Worm (Caenorhabditis elegans): Measurements from ENCODE around the gene B0035.18.

B0035.18 gene

DNA sequence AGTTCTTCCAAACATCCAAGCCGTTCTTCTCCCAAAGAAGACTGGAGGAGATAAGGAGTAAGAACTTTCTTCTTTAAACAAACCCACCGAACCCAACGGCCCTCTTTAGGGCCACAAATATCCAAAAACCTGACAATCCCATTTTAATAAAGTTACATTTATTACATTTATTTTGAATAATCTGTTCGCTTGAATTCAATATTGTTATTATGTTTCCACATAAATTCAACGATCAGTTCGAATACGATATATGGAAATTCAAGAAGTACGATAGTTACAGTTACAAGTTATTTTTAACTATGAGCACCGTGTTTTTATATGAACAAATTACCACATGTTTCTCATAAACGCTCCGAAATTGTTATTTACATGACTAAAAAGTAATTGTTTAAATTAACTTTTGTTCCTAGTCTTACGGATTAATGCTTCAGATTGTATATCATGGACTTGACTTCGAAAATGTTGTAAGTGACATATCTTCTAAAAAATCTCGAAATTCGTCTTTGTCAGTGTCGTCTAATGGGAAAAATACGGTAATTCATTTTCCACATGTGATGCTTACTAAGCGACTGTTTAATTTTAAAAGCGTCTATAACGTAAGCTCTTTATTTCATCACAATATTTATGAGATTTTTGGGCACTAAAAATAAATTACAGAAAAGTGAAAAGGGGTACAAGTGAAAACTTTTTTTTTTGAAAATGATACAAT is 20.8 kb downstream of the B0035.18 start (continued):
- TF ChIP-seq T26A5.8 (tag; optimal IDR thresholded peaks at IDR 0.05) = no peak
- TF ChIP-seq mcd-1 (GFP tag; IDR thresholded peaks at IDR 0.05) = 0 out of 2 replicates have a peak, but pooled peaks have one; percentile 34
- TF ChIP-seq Y53F4B.3 (GFP tag; IDR thresholded peaks at IDR 0.05) = 0 out of 2 replicates have a peak, but pooled peaks have one; percentile 11
- TF ChIP-seq lin-26 (GFP tag; IDR thresholded peaks at IDR 0.05) = peak; percentile 92
- no peak for TF ChIP-seq mes-4 (tag; optimal IDR thresholded peaks at IDR 0.05)
- no peak for TF ChIP-seq F52B5.7 (tag; optimal IDR thresholded peaks at IDR 0.05)
- TF ChIP-seq madf-3 (GFP tag; IDR thresholded peaks at IDR 0.05) = 0 out of 2 replicates have a peak, but pooled peaks have one; percentile 6
- no peak for TF ChIP-seq B0336.3 (GFP tag; IDR thresholded peaks at IDR 0.05)

DNA sequence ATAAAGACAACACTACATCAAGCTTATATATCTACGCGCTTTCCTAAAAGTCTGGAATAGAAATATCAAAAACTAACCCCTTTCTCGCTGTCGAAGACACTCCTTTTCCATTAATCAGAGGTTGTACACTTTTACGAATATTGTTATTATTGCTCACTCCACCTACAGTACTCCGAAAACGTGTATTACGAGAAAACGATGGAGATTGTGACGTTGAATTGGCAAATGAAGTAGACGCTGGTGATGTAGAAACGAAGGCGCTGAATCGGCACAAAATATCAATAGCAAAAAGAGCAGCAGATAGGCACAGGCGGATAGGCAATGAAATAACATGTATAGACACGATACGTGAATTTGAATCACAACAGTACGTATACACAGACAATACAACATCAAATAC is 24.2 kb downstream of the B0035.18 start:
- no peak for TF ChIP-seq hlh-26 (GFP tag; conservative IDR thresholded peaks at IDR 0.05)
- no peak for TF ChIP-seq efl-1 (GFP tag; optimal IDR thresholded peaks at IDR 0.05)
- TF ChIP-seq ztf-18 (tag; optimal IDR thresholded peaks at IDR 0.05) = no peak
- TF ChIP-seq madf-10 (tag; optimal IDR thresholded peaks at IDR 0.05) = no peak
- TF ChIP-seq egl-44 (GFP tag; IDR thresholded peaks at IDR 0.05) = no peak
- TF ChIP-seq hmg-20 (GFP tag; IDR thresholded peaks at IDR 0.05) = no peak
- no peak for TF ChIP-seq rpc-1 (optimal IDR thresholded peaks at IDR 0.05)
- no peak for TF ChIP-seq rpc-1 (tag; optimal IDR thresholded peaks at IDR 0.05)
- TF ChIP-seq gei-17 (GFP tag; optimal IDR thresholded peaks at IDR 0.05) = no peak
- TF ChIP-seq dpl-1 (GFP tag; optimal IDR thresholded peaks at IDR 0.05) = no peak
- TF ChIP-seq ceh-79 (tag; optimal IDR thresholded peaks at IDR 0.05) = no peak
- TF ChIP-seq B0035.1 (tag; optimal IDR thresholded peaks at IDR 0.05) = no peak
- TF ChIP-seq somi-1 (GFP tag; optimal IDR thresholded peaks at IDR 0.05) = no peak
- TF ChIP-seq T07F8.4 (tag; optimal IDR thresholded peaks at IDR 0.05) = no peak
- no peak for TF ChIP-seq F57A8.1 (GFP tag; optimal IDR thresholded peaks at IDR 0.05)
- no peak for TF ChIP-seq nfya-1 (tag; optimal IDR thresholded peaks at IDR 0.05; ENCODE audit: borderline replicate concordance, insufficient read depth)

DNA sequence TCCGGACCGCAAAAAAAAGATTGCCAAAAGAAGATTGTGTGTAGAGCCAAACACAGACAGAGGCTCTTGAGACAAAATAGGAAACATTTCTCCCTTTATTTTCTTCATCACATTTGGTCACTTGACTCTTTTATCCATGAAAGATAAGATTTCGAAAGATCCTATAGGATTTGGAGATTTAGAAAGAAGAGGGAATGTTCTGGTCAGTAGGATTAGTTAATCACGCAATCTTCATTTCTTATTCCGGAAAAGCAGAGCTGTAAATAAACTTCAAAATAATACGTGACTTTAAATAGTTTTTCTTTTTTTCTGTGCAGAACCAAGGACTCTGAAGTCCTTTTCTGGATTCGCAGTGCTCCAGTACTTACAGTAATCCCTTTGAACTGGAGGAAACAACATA is 27.2 kb downstream of the B0035.18 start:
- TF ChIP-seq madf-10 (tag; optimal IDR thresholded peaks at IDR 0.05) (no peak), madf-3 (GFP tag; IDR thresholded peaks at IDR 0.05) (no peak), ztf-6 (GFP tag; IDR thresholded peaks at IDR 0.05) (no peak), hmg-20 (GFP tag; IDR thresholded peaks at IDR 0.05) (no peak), fkh-3 (tag; optimal IDR thresholded peaks at IDR 0.05) (no peak), F37B4.10 (GFP tag; IDR thresholded peaks at IDR 0.05) (no peak), Y67H2A.10 (GFP tag; conservative IDR thresholded peaks at IDR 0.05) (no peak), F22D6.2 (tag; optimal IDR thresholded peaks at IDR 0.05) (no peak), nhr-27 (tag; optimal IDR thresholded peaks at IDR 0.05) (no peak), lir-1 (GFP tag; conservative IDR thresholded peaks at IDR 0.05) (no peak), atf-7 (tag; optimal IDR thresholded peaks at IDR 0.05) (no peak), K12H6.12 (tag; optimal IDR thresholded peaks at IDR 0.05) (no peak), tbp1 (GFP tag; optimal IDR thresholded peaks at IDR 0.05) (no peak), F55B11.4 (tag; optimal IDR thresholded peaks at IDR 0.05; ENCODE audit: borderline replicate concordance, insufficient read depth) (no peak), cebp-2 (GFP tag; IDR thresholded peaks at IDR 0.05) (no peak), hlh-26 (GFP tag; conservative IDR thresholded peaks at IDR 0.05) (no peak), egrh-3 (GFP tag; IDR thresholded peaks at IDR 0.05) (no peak), Y53F4B.3 (GFP tag; IDR thresholded peaks at IDR 0.05) (no peak), snpc-3.4 (tag; optimal IDR thresholded peaks at IDR 0.05) (no peak)
